Worm (Caenorhabditis elegans): ENCODE data around the gene C08H9.16.

The C08H9.16 gene

DNA sequence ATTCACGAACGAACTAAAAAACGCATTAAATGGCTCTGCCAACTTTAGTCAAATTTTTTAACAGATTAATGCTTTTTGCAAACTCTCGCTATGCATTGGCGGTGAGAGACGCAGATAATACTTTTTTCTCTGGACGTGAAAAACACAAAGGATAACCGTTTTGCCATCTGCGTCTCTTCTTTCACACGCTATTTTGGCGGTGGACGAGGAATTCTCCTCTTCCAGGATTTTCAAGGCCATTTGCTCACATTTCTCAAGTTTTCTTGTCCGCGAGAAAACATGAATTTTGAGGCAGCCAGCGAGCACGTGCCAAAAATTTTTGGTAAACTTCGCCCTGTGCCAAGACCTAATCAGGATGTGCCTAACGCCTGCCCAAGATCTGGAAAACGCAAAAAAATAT lies 38.4 kb downstream of the C08H9.16 start (continued):
- TF ChIP-seq unc-86 (tag; optimal IDR thresholded peaks at IDR 0.05): peak; percentile 51
- peak; percentile 46 for TF ChIP-seq nhr-20 (tag; optimal IDR thresholded peaks at IDR 0.05)
- TF ChIP-seq fkh-10 (GFP tag; optimal IDR thresholded peaks at IDR 0.05): no peak
- TF ChIP-seq alr-1 (tag; optimal IDR thresholded peaks at IDR 0.05; ENCODE audit: borderline replicate concordance): no peak
- TF ChIP-seq elt-2 (tag; optimal IDR thresholded peaks at IDR 0.05): no peak
- no peak for TF ChIP-seq elt-3 (tag; optimal IDR thresholded peaks at IDR 0.05)
- no peak for TF ChIP-seq hlh-17 (GFP tag; optimal IDR thresholded peaks at IDR 0.05; ENCODE audit: borderline replicate concordance)
- TF ChIP-seq ceh-88 (GFP tag; IDR thresholded peaks at IDR 0.05): no peak; the same call in 1 of the 2 replicates
- peak; percentile 25 to 45 (median 37) for TF ChIP-seq dpl-1 (GFP tag; optimal IDR thresholded peaks at IDR 0.05)
- peak; percentile 48 for TF ChIP-seq lin-15B (tag; optimal IDR thresholded peaks at IDR 0.05)
- no peak for TF ChIP-seq hpl-2 (GFP tag; optimal IDR thresholded peaks at IDR 0.05)
- TF ChIP-seq C34B4.2 (tag; optimal IDR thresholded peaks at IDR 0.05): no peak
- TF ChIP-seq sup-37 (GFP tag; optimal IDR thresholded peaks at IDR 0.05): no peak
- no peak for TF ChIP-seq ets-5 (GFP tag; IDR thresholded peaks at IDR 0.05)
- no peak for TF ChIP-seq blmp-1 (tag; optimal IDR thresholded peaks at IDR 0.05)
- TF ChIP-seq mdl-1 (tag; optimal IDR thresholded peaks at IDR 0.05): peak in 1 of 2 experiments; percentile 1
- TF ChIP-seq egl-27 (tag; optimal IDR thresholded peaks at IDR 0.05): no peak
- TF ChIP-seq fos-1 (tag; optimal IDR thresholded peaks at IDR 0.05): no peak
- TF ChIP-seq vab-15 (tag; optimal IDR thresholded peaks at IDR 0.05): no peak
- no peak for TF ChIP-seq ceh-8 (GFP tag; optimal IDR thresholded peaks at IDR 0.05)
- TF ChIP-seq mef-2 (tag; optimal IDR thresholded peaks at IDR 0.05): no peak
- no peak for TF ChIP-seq nhr-237 (tag; optimal IDR thresholded peaks at IDR 0.05)
- TF ChIP-seq nhr-76 (tag; optimal IDR thresholded peaks at IDR 0.05): no peak
- peak; percentile 18 for TF ChIP-seq jun-1 (tag; optimal IDR thresholded peaks at IDR 0.05)
- no peak for TF ChIP-seq sox-4 (tag; optimal IDR thresholded peaks at IDR 0.05)
- TF ChIP-seq C16A3.4 (tag; optimal IDR thresholded peaks at IDR 0.05): no peak
- TF ChIP-seq mab-9 (GFP tag; IDR thresholded peaks at IDR 0.05): 0 out of 2 replicates have a peak, but pooled peaks have one; percentile 21
- no peak for TF ChIP-seq ces-1 (GFP tag; optimal IDR thresholded peaks at IDR 0.05)
- peak; percentile 84 for TF ChIP-seq rnt-1 (tag; optimal IDR thresholded peaks at IDR 0.05)
- peak; percentile 41 for TF ChIP-seq pax-3 (tag; optimal IDR thresholded peaks at IDR 0.05)
- TF ChIP-seq aha-1 (tag; optimal IDR thresholded peaks at IDR 0.05): no peak
- no peak for TF ChIP-seq egl-13 (tag; optimal IDR thresholded peaks at IDR 0.05)
- TF ChIP-seq nhr-19 (GFP tag; conservative IDR thresholded peaks at IDR 0.05): peak; percentile 57
- no peak for TF ChIP-seq efl-3 (GFP tag; optimal IDR thresholded peaks at IDR 0.05)
- TF ChIP-seq fkh-4 (tag; optimal IDR thresholded peaks at IDR 0.05; ENCODE audit: borderline replicate concordance): no peak
- TF ChIP-seq lsy-2 (tag; optimal IDR thresholded peaks at IDR 0.05): peak; percentile 24 to 57
- TF ChIP-seq aly-2 (tag; optimal IDR thresholded peaks at IDR 0.05): no peak
- peak; percentile 68 for TF ChIP-seq tbx-2 (tag; optimal IDR thresholded peaks at IDR 0.05)
- peak; percentile 63 for TF ChIP-seq isw-1 (GFP tag; IDR thresholded peaks at IDR 0.05)
- TF ChIP-seq nhr-71 (tag; optimal IDR thresholded peaks at IDR 0.05): peak; percentile 82
- peak; percentile 78 for TF ChIP-seq lir-3 (tag; optimal IDR thresholded peaks at IDR 0.05; ENCODE audit: poor library complexity)
- peak; percentile 68 for TF ChIP-seq ceh-90 (tag; optimal IDR thresholded peaks at IDR 0.05)
- TF ChIP-seq ztf-11 (tag; optimal IDR thresholded peaks at IDR 0.05): peak in 1 of 2 experiments; percentile 65
- TF ChIP-seq irx-1 (tag; optimal IDR thresholded peaks at IDR 0.05): peak; percentile 39
- no peak for TF ChIP-seq zip-4 (GFP tag; optimal IDR thresholded peaks at IDR 0.05)
- no peak for TF ChIP-seq skn-1 (tag; optimal IDR thresholded peaks at IDR 0.05)
- TF ChIP-seq fkh-8 (tag; optimal IDR thresholded peaks at IDR 0.05): peak; percentile 57
- peak; percentile 68 for TF ChIP-seq nhr-47 (tag; optimal IDR thresholded peaks at IDR 0.05)
- peak; percentile 82 for TF ChIP-seq lin-14 (GFP tag; optimal IDR thresholded peaks at IDR 0.05)
- TF ChIP-seq ama-1 (optimal IDR thresholded peaks at IDR 0.05): no peak

Measured in whole organism, L1 larva.